Worm (Caenorhabditis elegans): Measurements from ENCODE around the gene cnc-10.

DNA sequence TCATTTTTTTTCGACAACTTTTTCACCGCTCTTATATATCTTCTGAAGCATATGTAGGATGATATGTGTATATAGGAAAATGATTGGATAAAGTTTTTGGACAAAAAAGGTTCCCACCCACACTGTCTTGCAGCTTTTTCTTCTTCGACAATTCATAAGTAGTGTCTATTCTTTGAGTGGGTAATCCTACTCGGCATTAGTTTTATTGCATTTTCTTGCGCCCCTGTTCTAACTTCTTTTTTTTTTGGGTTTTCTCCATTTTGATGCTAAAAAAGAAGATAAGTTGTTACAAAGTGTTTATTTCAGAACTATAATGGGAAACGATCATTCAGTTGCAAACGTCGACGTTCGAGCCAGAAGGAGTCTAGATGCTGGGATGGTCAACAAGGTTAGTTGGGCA, 48.7 kb upstream of the cnc-10 start, which contains the start of gene glb-3:
- TF ChIP-seq ama-1 (optimal IDR thresholded peaks at IDR 0.05): no peak
- no peak for TF ChIP-seq flt-1 (GFP tag; IDR thresholded peaks at IDR 0.05)
- no peak for TF ChIP-seq tbx-37 (GFP tag; conservative IDR thresholded peaks at IDR 0.05)
- no peak for TF ChIP-seq B0310.2 (tag; optimal IDR thresholded peaks at IDR 0.05)
- no peak for TF ChIP-seq ets-7 (tag; optimal IDR thresholded peaks at IDR 0.05)
- TF ChIP-seq sea-1 (GFP tag; conservative IDR thresholded peaks at IDR 0.05): no peak
- TF ChIP-seq F13C5.2 (tag; optimal IDR thresholded peaks at IDR 0.05): no peak
- no peak for TF ChIP-seq tra-4 (tag; optimal IDR thresholded peaks at IDR 0.05)
- no peak for TF ChIP-seq tbx-11 (GFP tag; IDR thresholded peaks at IDR 0.05)
- TF ChIP-seq aly-1 (tag; optimal IDR thresholded peaks at IDR 0.05): no peak
- TF ChIP-seq pes-1 (GFP tag; IDR thresholded peaks at IDR 0.05): no peak
- TF ChIP-seq ceh-13 (GFP tag; optimal IDR thresholded peaks at IDR 0.05): no peak
- no peak for TF ChIP-seq scrt-1 (GFP tag; IDR thresholded peaks at IDR 0.05)
- TF ChIP-seq hmg-4 (GFP tag; optimal IDR thresholded peaks at IDR 0.05): no peak
